Fruit fly (Drosophila melanogaster) whole organism, embryonic: Measurements from ENCODE around the gene Cln7.

Source experiments
- Aef1 ChIP-seq: fragments of 200-800 bp; sonication (Bioruptor generic); IDR thresholded peaks from 3 replicates; pipeline ENCODE4 v1.3.6; 2022; ENCODE audit warnings: missing biosample characterization, missing genetic modification characterization
- BEAF-32 ChIP-seq: fragments of 200-800 bp; sonication (Bioruptor generic); optimal IDR thresholded peaks from 3 replicates; lab custom pipeline; 2017; ENCODE audit warnings: missing biosample characterization, missing genetic modification characterization, mild to moderate bottlenecking, moderate library complexity, missing genetic modification reagents
- Bdp1 ChIP-seq: fragments of 200-800 bp; sonication (Bioruptor generic); optimal IDR thresholded peaks from 3 replicates; lab custom pipeline; 2016; ENCODE audit warnings: missing biosample characterization, missing genetic modification characterization
- BtbVII ChIP-seq: fragments of 200-800 bp; sonication (Bioruptor generic); optimal IDR thresholded peaks from 3 replicates; lab custom pipeline; 2017; ENCODE audit warnings: missing biosample characterization, mild to moderate bottlenecking, missing genetic modification characterization
- C15 ChIP-seq: fragments of 200-800 bp; sonication (Bioruptor generic); IDR thresholded peaks from 3 replicates; pipeline ENCODE4 v1.3.6; 2022; ENCODE audit warnings: missing biosample characterization, missing genetic modification characterization
- CG1024 ChIP-seq: fragments of 200-800 bp; sonication (Bioruptor generic); IDR thresholded peaks from 2 replicates; pipeline ENCODE4 v1.3.6; 2022; ENCODE audit warnings: missing biosample characterization, missing genetic modification characterization
- CG10959 ChIP-seq: fragments of 200-800 bp; sonication (Bioruptor generic); IDR thresholded peaks from 2 replicates; pipeline ENCODE4 v1.3.6; 2022; ENCODE audit warnings: missing biosample characterization, missing genetic modification characterization
- CG12155 ChIP-seq: fragments of 200-800 bp; sonication (Bioruptor generic); optimal IDR thresholded peaks from 3 replicates; lab custom pipeline; 2016; ENCODE audit warnings: missing biosample characterization, missing genetic modification characterization
- CG17829 ChIP-seq: fragments of 200-800 bp; optimal IDR thresholded peaks from 2 replicates; lab custom pipeline; 2019; ENCODE audit warnings: missing biosample characterization, mild to moderate bottlenecking, missing genetic modification characterization, moderate library complexity
- CG18764 ChIP-seq: fragments of 200-800 bp; sonication (Bioruptor generic); optimal IDR thresholded peaks from 3 replicates; lab custom pipeline; 2016; ENCODE audit warnings: missing biosample characterization, missing genetic modification characterization
- CG2202 ChIP-seq: fragments of 200-800 bp; sonication (Bioruptor generic); optimal IDR thresholded peaks from 2 replicates; lab custom pipeline; 2018; ENCODE audit warnings: missing biosample characterization, mild to moderate bottlenecking, missing genetic modification characterization
- CG2712 ChIP-seq: fragments of 200-800 bp; optimal IDR thresholded peaks from 3 replicates; lab custom pipeline; 2019; ENCODE audit warnings: missing biosample characterization, mild to moderate bottlenecking, missing genetic modification characterization, moderate library complexity
- CG2889 ChIP-seq: fragments of 200-800 bp; sonication (Bioruptor generic); IDR thresholded peaks from 3 replicates; pipeline ENCODE4 v1.3.6; 2022; ENCODE audit warnings: missing biosample characterization, missing genetic modification characterization
- CG30020 ChIP-seq: fragments of 200-800 bp; optimal IDR thresholded peaks from 2 replicates; lab custom pipeline; 2019; ENCODE audit warnings: missing biosample characterization, mild to moderate bottlenecking, missing genetic modification characterization, moderate library complexity
- CG3407 ChIP-seq: fragments of 200-800 bp; sonication (Bioruptor generic); optimal IDR thresholded peaks from 2 replicates; lab custom pipeline; 2018; ENCODE audit warnings: missing biosample characterization, mild to moderate bottlenecking, missing genetic modification characterization
- CG4820 ChIP-seq: fragments of 200-800 bp; sonication (Bioruptor generic); optimal IDR thresholded peaks from 3 replicates; lab custom pipeline; 2016; ENCODE audit warnings: missing biosample characterization, missing genetic modification characterization
- CG6654 ChIP-seq: fragments of 200-800 bp; sonication (Bioruptor generic); optimal IDR thresholded peaks from 2 replicates; lab custom pipeline; 2017; ENCODE audit warnings: missing biosample characterization, mild to moderate bottlenecking, missing genetic modification characterization
- CG6854 ChIP-seq: fragments of 200-800 bp; sonication (Bioruptor generic); optimal IDR thresholded peaks from 3 replicates; lab custom pipeline; 2017; ENCODE audit warnings: missing biosample characterization, mild to moderate bottlenecking, missing genetic modification characterization
- CG9797 ChIP-seq: fragments of 200-800 bp; sonication (Bioruptor generic); optimal IDR thresholded peaks from 3 replicates; lab custom pipeline; 2018; ENCODE audit warnings: missing biosample characterization, mild to moderate bottlenecking, missing genetic modification characterization
- Doc2 ChIP-seq: fragments of 200-800 bp; sonication (Bioruptor generic); IDR thresholded peaks from 2 replicates; pipeline ENCODE4 v1.3.6; 2022; ENCODE audit warnings: missing biosample characterization, missing genetic modification characterization
- E2f1 ChIP-seq: fragments of 200-800 bp; sonication (Bioruptor generic); IDR thresholded peaks from 2 replicates; pipeline ENCODE4 v1.3.6; 2022; ENCODE audit warnings: missing biosample characterization, missing genetic modification characterization
- E2f2 ChIP-seq: fragments of 200-800 bp; sonication (Bioruptor generic); IDR thresholded peaks from 2 replicates; pipeline ENCODE4 v1.3.6; 2022; ENCODE audit warnings: missing biosample characterization, missing genetic modification characterization
- Hsf ChIP-seq: fragments of 200-800 bp; sonication (Bioruptor generic); optimal IDR thresholded peaks from 3 replicates; lab custom pipeline; 2016; ENCODE audit warnings: missing biosample characterization, missing genetic modification characterization
- Jarid2 ChIP-seq: fragments of 200-800 bp; sonication (Bioruptor generic); optimal IDR thresholded peaks from 3 replicates; lab custom pipeline; 2017; ENCODE audit warnings: mild to moderate bottlenecking, missing biosample characterization, missing genetic modification reagents, missing genetic modification characterization
- Lim3 ChIP-seq: fragments of 200-800 bp; sonication (Bioruptor generic); IDR thresholded peaks from 2 replicates; pipeline ENCODE4 v1.3.6; 2022; ENCODE audit warnings: missing biosample characterization, missing genetic modification characterization
- NFAT ChIP-seq: fragments of 200-800 bp; sonication (Bioruptor generic); IDR thresholded peaks from 2 replicates; pipeline ENCODE4 v1.3.6; 2022; ENCODE audit warnings: missing biosample characterization, missing genetic modification characterization
- Nf-YC ChIP-seq: fragments of 200-800 bp; optimal IDR thresholded peaks from 3 replicates; lab custom pipeline; 2019; ENCODE audit warnings: missing biosample characterization, mild to moderate bottlenecking, missing genetic modification characterization, moderate library complexity
- Oli ChIP-seq: fragments of 200-800 bp; sonication (Bioruptor generic); optimal IDR thresholded peaks from 2 replicates; lab custom pipeline; 2018; ENCODE audit warnings: missing biosample characterization, mild to moderate bottlenecking, missing genetic modification characterization, moderate library complexity
- Tbp ChIP-seq: fragments of >200 bp; optimal IDR thresholded peaks from 2 replicates; lab custom pipeline; 2018; ENCODE audit warnings: missing biosample characterization, missing genetic modification characterization
- al ChIP-seq: fragments of 200-800 bp; sonication (Bioruptor generic); IDR thresholded peaks from 2 replicates; pipeline ENCODE4 v1.3.6; 2022; ENCODE audit warnings: missing biosample characterization, missing genetic modification characterization
- bbx ChIP-seq: fragments of 200-800 bp; sonication (Bioruptor generic); IDR thresholded peaks from 2 replicates; pipeline ENCODE4 v1.3.6; 2022; ENCODE audit warnings: missing biosample characterization, missing genetic modification characterization; ENCODE audit not compliant: partially characterized antibody
- btn ChIP-seq: fragments of 200-800 bp; sonication (Bioruptor generic); optimal IDR thresholded peaks from 2 replicates; lab custom pipeline; 2016; ENCODE audit warnings: missing biosample characterization, missing genetic modification characterization
- ftz-f1 ChIP-seq: fragments of 200-800 bp; sonication (Bioruptor generic); optimal IDR thresholded peaks from 2 replicates; lab custom pipeline; 2016; ENCODE audit warnings: missing biosample characterization, missing genetic modification characterization
- gem ChIP-seq: fragments of 200-800 bp; sonication (Bioruptor generic); optimal IDR thresholded peaks from 2 replicates; lab custom pipeline; 2019; ENCODE audit warnings: missing biosample characterization, mild to moderate bottlenecking, missing genetic modification characterization, moderate library complexity
- hb ChIP-seq: fragments of 200-800 bp; sonication (Bioruptor generic); IDR thresholded peaks from 3 replicates; pipeline ENCODE4 v1.3.6; 2022; ENCODE audit warnings: missing biosample characterization, missing genetic modification characterization; ENCODE audit not compliant: partially characterized antibody
- jigr1 ChIP-seq: fragments of 200-800 bp; sonication (Bioruptor generic); IDR thresholded peaks from 3 replicates; pipeline ENCODE4 v1.3.6; 2022; ENCODE audit warnings: missing biosample characterization, missing genetic modification characterization
- kay ChIP-seq: fragments of 200-800 bp; sonication (Bioruptor generic); optimal IDR thresholded peaks from 2 replicates; lab custom pipeline; 2016; ENCODE audit warnings: missing biosample characterization, missing genetic modification characterization
- mirr ChIP-seq: fragments of 200-800 bp; sonication (Bioruptor generic); optimal IDR thresholded peaks from 3 replicates; lab custom pipeline; 2018; ENCODE audit warnings: missing biosample characterization, mild to moderate bottlenecking, missing genetic modification characterization
- oc ChIP-seq: fragments of 200-800 bp; sonication (Bioruptor generic); optimal IDR thresholded peaks from 2 replicates; lab custom pipeline; 2018; ENCODE audit warnings: missing biosample characterization, mild to moderate bottlenecking, missing genetic modification characterization, moderate library complexity
- pb ChIP-seq: fragments of 200-800 bp; sonication (Bioruptor generic); optimal IDR thresholded peaks from 3 replicates; lab custom pipeline; 2016; ENCODE audit warnings: missing biosample characterization, missing genetic modification characterization
- pita ChIP-seq: fragments of 200-800 bp; sonication (Bioruptor generic); optimal IDR thresholded peaks from 2 replicates; lab custom pipeline; 2017; ENCODE audit warnings: missing biosample characterization, mild to moderate bottlenecking, missing genetic modification characterization
- sd ChIP-seq: fragments of 200-800 bp; sonication (Bioruptor generic); optimal IDR thresholded peaks from 3 replicates; lab custom pipeline; 2018; ENCODE audit warnings: missing biosample characterization, mild to moderate bottlenecking, missing genetic modification characterization, moderate library complexity
- seq ChIP-seq: fragments of 200-800 bp; sonication (Bioruptor generic); IDR thresholded peaks from 2 replicates; pipeline ENCODE4 v1.3.6; 2022; ENCODE audit warnings: missing biosample characterization, missing genetic modification characterization
- tio ChIP-seq: fragments of 200-800 bp; sonication (Bioruptor generic); optimal IDR thresholded peaks from 2 replicates; lab custom pipeline; 2017; ENCODE audit warnings: missing biosample characterization, missing genetic modification characterization, inconsistent platforms
- tll ChIP-seq, 2 experiments: fragments of 200-800 bp in 1 of 2; fragments of >200 bp in 1 of 2; sonication (Bioruptor generic) in 1 of 2; optimal IDR thresholded peaks; 2 replicates each; lab custom pipeline; 2017 to 2019; ENCODE audit warnings: missing biosample characterization in 2 of 2, missing genetic modification characterization in 2 of 2, mild to moderate bottlenecking in 1 of 2, moderate library complexity in 1 of 2
- tna ChIP-seq: fragments of 200-800 bp; sonication (Bioruptor generic); IDR thresholded peaks from 2 replicates; pipeline ENCODE4 v1.3.6; 2022; ENCODE audit warnings: missing biosample characterization, missing genetic modification characterization; ENCODE audit not compliant: partially characterized antibody
- trem ChIP-seq: fragments of 200-800 bp; optimal IDR thresholded peaks from 3 replicates; lab custom pipeline; 2019; ENCODE audit warnings: missing biosample characterization, mild to moderate bottlenecking, missing genetic modification characterization, moderate library complexity
- twi ChIP-seq: fragments of 200-800 bp; optimal IDR thresholded peaks from 2 replicates; lab custom pipeline; 2019; ENCODE audit warnings: missing biosample characterization, mild to moderate bottlenecking, missing genetic modification characterization, moderate library complexity
- vnd ChIP-seq: fragments of 200-800 bp; sonication (Bioruptor generic); IDR thresholded peaks from 3 replicates; pipeline ENCODE4 v1.3.6; 2022; ENCODE audit warnings: missing biosample characterization, missing genetic modification characterization; ENCODE audit not compliant: partially characterized antibody

The Cln7 gene

dm6 chr3L:7328567-7329253 lies 16.3 kb downstream of the Cln7 start, which contains the start of the genes mrva, CG42307 and mus312 (continued):
- peak; percentile 66 for TF ChIP-seq CG2202
- TF ChIP-seq Nf-YC, result peak; percentile 91
- peak; percentile 71; the same call in 2 of the 3 replicates for TF ChIP-seq CG2889 (GFP tag; lab: Robert Waterston, UW)
- peak; percentile 95 for TF ChIP-seq CG17829
- TF ChIP-seq ftz-f1 (GFP tag; lab: Kevin White, UChicago), result no peak
- peak; percentile 75 for TF ChIP-seq NFAT
- peak; percentile 60 for TF ChIP-seq Hsf
- TF ChIP-seq CG6654 (GFP tag; lab: Kevin White, UChicago), result no peak
- no peak for TF ChIP-seq CG1024 (GFP tag; lab: Robert Waterston, UW)
- peak; percentile 24 for TF ChIP-seq pb
- TF ChIP-seq hb (GFP tag; lab: Robert Waterston, UW), result no peak
- peak; percentile 96 for TF ChIP-seq gem (tag; lab: Kevin White, UChicago)
- TF ChIP-seq CG2712, result peak; percentile 95
- TF ChIP-seq pita, result no peak
- no peak for TF ChIP-seq Doc2
- TF ChIP-seq CG6854 (GFP tag; lab: Kevin White, UChicago), result peak; percentile 44
- peak; percentile 88 for TF ChIP-seq CG30020
- no peak for TF ChIP-seq sd (tag; lab: Kevin White, UChicago)
- peak; percentile 84 for TF ChIP-seq E2f1 (GFP tag; lab: Robert Waterston, UW)
- TF ChIP-seq oc, result peak; percentile 84
- TF ChIP-seq kay, result peak; percentile 81
- peak; percentile 68 for TF ChIP-seq E2f2 (GFP tag; lab: Robert Waterston, UW)
- peak; percentile 36 for TF ChIP-seq CG9797 (GFP tag; lab: Kevin White, UChicago)
- no peak for TF ChIP-seq Tbp
- peak; percentile 79 for TF ChIP-seq al (GFP tag; lab: Robert Waterston, UW)
- peak; percentile 55; the same call in 1 of the 2 replicates for TF ChIP-seq bbx (GFP tag; lab: Robert Waterston, UW)
- TF ChIP-seq Lim3 (GFP tag; lab: Robert Waterston, UW), result 0 out of 2 replicates have a peak, but pooled peaks have one; percentile 28
- peak; percentile 61; the same call in 1 of the 2 replicates for TF ChIP-seq seq (GFP tag; lab: Robert Waterston, UW)
- peak; percentile 76 for TF ChIP-seq Aef1
- peak; percentile 99 for TF ChIP-seq trem (tag; lab: Kevin White, UChicago)
- peak; percentile 93 for TF ChIP-seq CG12155 (GFP tag; lab: Kevin White, UChicago)
- TF ChIP-seq mirr (GFP tag; lab: Kevin White, UChicago), result peak; percentile 65
- no peak for TF ChIP-seq btn (GFP tag; lab: Kevin White, UChicago)
- TF ChIP-seq tna (GFP tag; lab: Robert Waterston, UW), result no peak
- peak; percentile 72 for TF ChIP-seq CG4820 (GFP tag; lab: Kevin White, UChicago)
- peak; percentile 42 for TF ChIP-seq Bdp1 (GFP tag; lab: Kevin White, UChicago)
- peak; percentile 83 for TF ChIP-seq CG18764 (GFP tag; lab: Kevin White, UChicago)
- peak in 1 of 2 experiments; percentile 17 for TF ChIP-seq tll (GFP tag; optimal IDR thresholded peaks at IDR 0.05; lab: Kevin White, UChicago)
- no peak for TF ChIP-seq tio
- peak; percentile 33 for TF ChIP-seq BEAF-32 (GFP tag; lab: Kevin White, UChicago)
- TF ChIP-seq CG3407 (GFP tag; lab: Kevin White, UChicago), result no peak
- TF ChIP-seq CG10959 (GFP tag; lab: Robert Waterston, UW), result peak; percentile 54
- TF ChIP-seq twi (tag; lab: Kevin White, UChicago), result peak; percentile 91
- peak; percentile 89 for TF ChIP-seq Oli (tag; lab: Kevin White, UChicago)
- TF ChIP-seq jigr1, result no peak; the same call in 2 of the 3 replicates
- TF ChIP-seq C15 (GFP tag; lab: Robert Waterston, UW), result 0 out of 3 replicates have a peak, but pooled peaks have one; percentile 66
- no peak for TF ChIP-seq Jarid2
- no peak for TF ChIP-seq vnd (GFP tag; lab: Robert Waterston, UW)
- TF ChIP-seq BtbVII (GFP tag; lab: Kevin White, UChicago), result peak; percentile 86
